Fruit fly (Drosophila melanogaster): ENCODE data around the gene Dab.

Gene Dab

dm6 chr3L:16769866-16770265 lies 57.9 kb downstream of the Dab start (continued):
- TF ChIP-seq luna (GFP tag; optimal IDR thresholded peaks at IDR 0.05) (no peak), NC2α (GFP tag; optimal IDR thresholded peaks at IDR 0.05) (peak; percentile 31), CG18599 (GFP tag; optimal IDR thresholded peaks at IDR 0.05) (no peak), Atf3 (GFP tag; optimal IDR thresholded peaks at IDR 0.05) (no peak), CG17568 (GFP tag; optimal IDR thresholded peaks at IDR 0.05) (peak; percentile 25), corto (GFP tag; optimal IDR thresholded peaks at IDR 0.05) (no peak), ab (GFP tag; optimal IDR thresholded peaks at IDR 0.05) (no peak), CG8924 (tag; optimal IDR thresholded peaks at IDR 0.05) (peak; percentile 29), gsb-n (tag; optimal IDR thresholded peaks at IDR 0.05) (no peak), CG9797 (GFP tag; optimal IDR thresholded peaks at IDR 0.05) (no peak), Nf-YB (GFP tag; optimal IDR thresholded peaks at IDR 0.05) (no peak), mld (GFP tag; IDR thresholded peaks at IDR 0.05; ENCODE audit: partially characterized antibody) (no peak), CG34376 (GFP tag; optimal IDR thresholded peaks at IDR 0.05) (no peak), CG3407 (GFP tag; optimal IDR thresholded peaks at IDR 0.05) (no peak), Hr51 (GFP tag; optimal IDR thresholded peaks at IDR 0.05) (no peak), prd (optimal IDR thresholded peaks at IDR 0.05) (no peak), prd (GFP tag; IDR thresholded peaks at IDR 0.05) (peak; percentile 29; the same call in 1 of the 3 replicates), CG13894 (tag; optimal IDR thresholded peaks at IDR 0.05) (no peak), Doc2 (GFP tag; IDR thresholded peaks at IDR 0.05) (no peak), Mad (GFP tag; optimal IDR thresholded peaks at IDR 0.05) (no peak), CG30020 (tag; optimal IDR thresholded peaks at IDR 0.05) (no peak), Sox100B (GFP tag; optimal IDR thresholded peaks at IDR 0.05) (peak; percentile 26), CG7556 (GFP tag; optimal IDR thresholded peaks at IDR 0.05) (no peak), CG7987 (GFP tag; optimal IDR thresholded peaks at IDR 0.05) (peak; percentile 41), Dip3 (GFP tag; optimal IDR thresholded peaks at IDR 0.05) (no peak), ase (GFP tag; IDR thresholded peaks at IDR 0.05) (peak; percentile 57; the same call in 2 of the 3 replicates), hth (optimal IDR thresholded peaks at IDR 0.05) (no peak), ftz-f1 (GFP tag; optimal IDR thresholded peaks at IDR 0.05) (no peak), CoRest (tag; optimal IDR thresholded peaks at IDR 0.05) (no peak), wor (GFP tag; IDR thresholded peaks at IDR 0.05) (no peak), crol (GFP tag; IDR thresholded peaks at IDR 0.05) (peak; percentile 85), Lim3 (GFP tag; IDR thresholded peaks at IDR 0.05) (no peak), CG11723 (GFP tag; optimal IDR thresholded peaks at IDR 0.05) (peak; percentile 17), Kr (GFP tag; optimal IDR thresholded peaks at IDR 0.05) (peak; percentile 75), tgo (GFP tag; IDR thresholded peaks at IDR 0.05) (peak; percentile 35; the same call in 1 of the 3 replicates), zfh2 (GFP tag; optimal IDR thresholded peaks at IDR 0.05) (no peak), CG18011 (GFP tag; optimal IDR thresholded peaks at IDR 0.05) (no peak), h (optimal IDR thresholded peaks at IDR 0.05) (peak; percentile 42), CG32532 (GFP tag; IDR thresholded peaks at IDR 0.05) (peak; percentile 56), nom (GFP tag; optimal IDR thresholded peaks at IDR 0.05) (peak; percentile 74), CG7839 (tag; optimal IDR thresholded peaks at IDR 0.05) (no peak), ac (GFP tag; optimal IDR thresholded peaks at IDR 0.05) (peak; percentile 51), CG2889 (GFP tag; IDR thresholded peaks at IDR 0.05) (no peak), sug (tag; optimal IDR thresholded peaks at IDR 0.05) (no peak), fru (optimal IDR thresholded peaks at IDR 0.05) (no peak), fd102C (GFP tag; optimal IDR thresholded peaks at IDR 0.05) (peak; percentile 46), vfl (GFP tag; optimal IDR thresholded peaks at IDR 0.05) (no peak), Side (GFP tag; optimal IDR thresholded peaks at IDR 0.05) (peak; percentile 32), CG10274 (GFP tag; optimal IDR thresholded peaks at IDR 0.05) (no peak), Ada2b (GFP tag; IDR thresholded peaks at IDR 0.05) (peak; percentile 7; the same call in 1 of the 2 replicates), CG16863 (GFP tag; optimal IDR thresholded peaks at IDR 0.05) (peak; percentile 41), slp2 (GFP tag; optimal IDR thresholded peaks at IDR 0.05) (no peak)
